Worm (Caenorhabditis elegans) whole organism, L3 larva: Measurements from ENCODE around the gene F53H4.4.

Source experiments
- R02D3.7 ChIP-seq: fragments of 150-350 bp; optimal IDR thresholded peaks from 2 replicates; lab custom pipeline; 2014; ENCODE audit warnings: missing biosample characterization, missing genetic modification characterization
- ZK546.5 ChIP-seq: sonication (generic microtip); optimal IDR thresholded peaks from 2 replicates; lab custom pipeline; 2017; ENCODE audit warnings: missing biosample characterization, missing genetic modification characterization
- aly-2 ChIP-seq: fragments of 150-350 bp; optimal IDR thresholded peaks from 2 replicates; lab custom pipeline; 2014; ENCODE audit warnings: missing biosample characterization, missing genetic modification characterization
- ama-1 ChIP-seq: fragments of 150-350 bp; optimal IDR thresholded peaks from 2 replicates; lab custom pipeline; 2018
- ceh-16 ChIP-seq: sonication (generic microtip); optimal IDR thresholded peaks from 2 replicates; lab custom pipeline; 2017; ENCODE audit warnings: missing biosample characterization, missing genetic modification characterization
- ceh-28 ChIP-seq: fragments of 150-350 bp; optimal IDR thresholded peaks from 2 replicates; lab custom pipeline; 2014; ENCODE audit warnings: missing biosample characterization, missing genetic modification reagents, missing genetic modification characterization
- ceh-82 ChIP-seq: fragments of 150-350 bp; optimal IDR thresholded peaks from 2 replicates; lab custom pipeline; 2014; ENCODE audit warnings: missing biosample characterization, missing genetic modification characterization
- ceh-9 ChIP-seq: sonication (generic microtip); optimal IDR thresholded peaks from 2 replicates; lab custom pipeline; 2018; ENCODE audit warnings: missing biosample characterization, missing genetic modification characterization
- daf-12 ChIP-seq: fragments of 150-350 bp; optimal IDR thresholded peaks from 2 replicates; lab custom pipeline; 2014; ENCODE audit warnings: missing biosample characterization, missing genetic modification reagents, missing genetic modification characterization
- egl-27 ChIP-seq: sonication (generic microtip); optimal IDR thresholded peaks from 4 replicates; lab custom pipeline; 2017; ENCODE audit warnings: missing biosample characterization, missing genetic modification reagents, missing genetic modification characterization
- egl-5 ChIP-seq: fragments of 150-350 bp; optimal IDR thresholded peaks from 2 replicates; lab custom pipeline; 2017; ENCODE audit warnings: missing biosample characterization, missing genetic modification reagents, missing genetic modification characterization, inconsistent platforms
- elt-1 ChIP-seq: fragments of 150-350 bp; optimal IDR thresholded peaks from 2 replicates; lab custom pipeline; 2014; ENCODE audit warnings: missing biosample characterization, missing genetic modification characterization
- elt-2 ChIP-seq: sonication (generic microtip); optimal IDR thresholded peaks from 2 replicates; lab custom pipeline; 2016; ENCODE audit warnings: missing genetic modification reagents, mild to moderate bottlenecking, missing genetic modification characterization, missing compliant biosample characterization
- elt-3 ChIP-seq, 3 experiments: fragments of 150-350 bp in 1 of 3; sonication (generic microtip) in 2 of 3; optimal IDR thresholded peaks; 2 replicates in 2 of 3; 4 replicates in 1 of 3; lab custom pipeline; 2014 to 2017; ENCODE audit warnings: missing biosample characterization in 3 of 3, missing genetic modification characterization in 3 of 3
- eor-1 ChIP-seq, 2 experiments: fragments of 150-350 bp; optimal IDR thresholded peaks; 2 replicates each; lab custom pipeline; 2014 to 2018; ENCODE audit warnings: missing biosample characterization in 2 of 2, missing genetic modification characterization in 2 of 2
- fkh-10 ChIP-seq: sonication (generic microtip); optimal IDR thresholded peaks from 2 replicates; lab custom pipeline; 2017; ENCODE audit warnings: missing biosample characterization, missing genetic modification reagents, missing genetic modification characterization
- fkh-2 ChIP-seq: fragments of 150-350 bp; optimal IDR thresholded peaks from 2 replicates; lab custom pipeline; 2014; ENCODE audit warnings: missing biosample characterization, missing genetic modification reagents, missing genetic modification characterization
- fos-1 ChIP-seq: fragments of 150-350 bp; optimal IDR thresholded peaks from 2 replicates; lab custom pipeline; 2014; ENCODE audit warnings: missing biosample characterization, missing genetic modification characterization
- hmg-11 ChIP-seq: sonication (generic microtip); optimal IDR thresholded peaks from 2 replicates; lab custom pipeline; 2016; ENCODE audit warnings: missing genetic modification characterization, missing compliant biosample characterization
- jun-1 ChIP-seq: fragments of 150-350 bp; optimal IDR thresholded peaks from 2 replicates; lab custom pipeline; 2014; ENCODE audit warnings: missing biosample characterization, missing genetic modification reagents, missing genetic modification characterization
- lin-15B ChIP-seq: fragments of 150-350 bp; optimal IDR thresholded peaks from 2 replicates; lab custom pipeline; 2014; ENCODE audit warnings: missing biosample characterization, missing genetic modification characterization
- lin-39 ChIP-seq: fragments of 150-350 bp; optimal IDR thresholded peaks from 2 replicates; lab custom pipeline; 2018; ENCODE audit warnings: missing biosample characterization, missing genetic modification reagents, missing genetic modification characterization
- lsy-12 ChIP-seq: sonication (generic microtip); optimal IDR thresholded peaks from 2 replicates; lab custom pipeline; 2016; ENCODE audit warnings: mild to moderate bottlenecking, missing genetic modification characterization, missing compliant biosample characterization
- mdl-1 ChIP-seq: fragments of 150-350 bp; optimal IDR thresholded peaks from 2 replicates; lab custom pipeline; 2014; ENCODE audit warnings: missing biosample characterization, missing genetic modification characterization
- mml-1 ChIP-seq: fragments of 150-350 bp; sonication (generic microtip); optimal IDR thresholded peaks from 3 replicates; lab custom pipeline; 2014; ENCODE audit warnings: missing biosample characterization, missing genetic modification characterization
- nfya-1 ChIP-seq: sonication (generic microtip); optimal IDR thresholded peaks from 2 replicates; lab custom pipeline; 2017; ENCODE audit warnings: missing genetic modification characterization, mild to moderate bottlenecking, missing compliant biosample characterization, antibody characterized with exemption, moderate library complexity; ENCODE audit not compliant: insufficient read depth
- nhr-11 ChIP-seq: fragments of 150-350 bp; optimal IDR thresholded peaks from 2 replicates; lab custom pipeline; 2014; ENCODE audit warnings: missing biosample characterization, missing genetic modification characterization
- nhr-12 ChIP-seq: fragments of 150-350 bp; optimal IDR thresholded peaks from 2 replicates; lab custom pipeline; 2014; ENCODE audit warnings: missing biosample characterization, missing genetic modification characterization
- nhr-23 ChIP-seq: fragments of 150-350 bp; optimal IDR thresholded peaks from 2 replicates; lab custom pipeline; 2014; ENCODE audit warnings: missing biosample characterization, missing genetic modification reagents, missing genetic modification characterization
- nhr-237 ChIP-seq: fragments of 150-350 bp; optimal IDR thresholded peaks from 2 replicates; lab custom pipeline; 2014; ENCODE audit warnings: missing biosample characterization, missing genetic modification characterization
- nhr-25 ChIP-seq: sonication (generic microtip); optimal IDR thresholded peaks from 2 replicates; lab custom pipeline; 2017; ENCODE audit warnings: missing biosample characterization, missing genetic modification characterization
- nhr-28 ChIP-seq: fragments of 150-350 bp; optimal IDR thresholded peaks from 2 replicates; lab custom pipeline; 2014; ENCODE audit warnings: missing biosample characterization, missing genetic modification characterization
- nhr-43 ChIP-seq: sonication (generic microtip); optimal IDR thresholded peaks from 2 replicates; lab custom pipeline; 2016; ENCODE audit warnings: mild to moderate bottlenecking, missing genetic modification characterization, missing compliant biosample characterization; ENCODE audit not compliant: poor library complexity, severe bottlenecking
- nhr-67 ChIP-seq: fragments of 150-350 bp; optimal IDR thresholded peaks from 2 replicates; lab custom pipeline; 2014; ENCODE audit warnings: missing biosample characterization, missing genetic modification characterization
- nhr-76 ChIP-seq: fragments of 150-350 bp; sonication (generic microtip); optimal IDR thresholded peaks from 5 replicates; lab custom pipeline; 2014; ENCODE audit warnings: missing biosample characterization, missing genetic modification characterization
- nhr-77 ChIP-seq: fragments of 150-350 bp; optimal IDR thresholded peaks from 2 replicates; lab custom pipeline; 2014; ENCODE audit warnings: missing biosample characterization, missing genetic modification characterization
- pha-4 ChIP-seq: fragments of 150-350 bp; optimal IDR thresholded peaks from 2 replicates; lab custom pipeline; 2014; ENCODE audit warnings: missing biosample characterization, missing genetic modification reagents, missing genetic modification characterization
- pqm-1 ChIP-seq: fragments of 150-350 bp; optimal IDR thresholded peaks from 2 replicates; lab custom pipeline; 2017; ENCODE audit warnings: missing biosample characterization, missing genetic modification characterization, inconsistent platforms
- sea-2 ChIP-seq: fragments of 150-350 bp; sonication (generic microtip); optimal IDR thresholded peaks from 4 replicates; lab custom pipeline; 2014; ENCODE audit warnings: missing biosample characterization, missing genetic modification reagents, missing genetic modification characterization
- skn-1 ChIP-seq: fragments of 150-350 bp; optimal IDR thresholded peaks from 2 replicates; lab custom pipeline; 2014; ENCODE audit warnings: missing biosample characterization, missing genetic modification characterization
- snpc-4 ChIP-seq: fragments of 150-350 bp; optimal IDR thresholded peaks from 2 replicates; lab custom pipeline; 2014; ENCODE audit warnings: missing biosample characterization, missing genetic modification characterization
- tbx-2 ChIP-seq: sonication (generic microtip); optimal IDR thresholded peaks from 2 replicates; lab custom pipeline; 2016; ENCODE audit warnings: mild to moderate bottlenecking, missing genetic modification characterization, missing compliant biosample characterization
- unc-39 ChIP-seq: sonication (generic microtip); optimal IDR thresholded peaks from 4 replicates; lab custom pipeline; 2017; ENCODE audit warnings: missing biosample characterization, missing genetic modification characterization
- unc-62 ChIP-seq: fragments of 150-350 bp; sonication (generic microtip); optimal IDR thresholded peaks from 4 replicates; lab custom pipeline; 2014; ENCODE audit warnings: missing biosample characterization, missing genetic modification reagents, missing genetic modification characterization
- zag-1 ChIP-seq: fragments of 150-350 bp; optimal IDR thresholded peaks from 2 replicates; lab custom pipeline; 2014; ENCODE audit warnings: missing biosample characterization, missing genetic modification characterization
- ztf-11 ChIP-seq: fragments of 150-350 bp; optimal IDR thresholded peaks from 2 replicates; lab custom pipeline; 2014; ENCODE audit warnings: missing biosample characterization, missing genetic modification characterization
- ztf-4 ChIP-seq: fragments of 150-350 bp; optimal IDR thresholded peaks from 2 replicates; lab custom pipeline; 2014; ENCODE audit warnings: missing biosample characterization, missing genetic modification characterization

F53H4.4 gene

ce11 chrX:15841086-15841622 lies 25.0 kb upstream of the F53H4.4 start, which contains the start of gene serp-1.1:
Gene serp-1.1, plus strand, starts transcription at chrX:15841572.
- TF ChIP-seq nhr-77 (tag; lab: Kevin White, UChicago) (peak; percentile 87), elt-2 (tag; lab: Kevin White, UChicago) (peak; percentile 98), nhr-76 (tag; lab: Kevin White, UChicago) (peak; percentile 78), nhr-237 (no peak), hmg-11 (peak; percentile 99), ama-1 (lab: Kevin White, UChicago) (peak; percentile 77), unc-62 (GFP tag; lab: Kevin White, UChicago) (peak; percentile 98), ceh-16 (tag; lab: Kevin White, UChicago) (peak; percentile 11), R02D3.7 (tag; lab: Kevin White, UChicago) (peak; percentile 91), sea-2 (GFP tag; lab: Kevin White, UChicago) (peak; percentile 75), nhr-67 (tag; lab: Kevin White, UChicago) (no peak), zag-1 (tag; lab: Kevin White, UChicago) (peak; percentile 79), fkh-10 (GFP tag; lab: Kevin White, UChicago) (peak; percentile 94), unc-39 (tag; lab: Kevin White, UChicago) (no peak), egl-27 (tag; lab: Kevin White, UChicago) (peak; percentile 94), snpc-4 (peak; percentile 94), nfya-1 (tag; lab: Kevin White, UChicago) (peak; percentile 100), nhr-12 (tag; lab: Kevin White, UChicago) (no peak), egl-5 (tag; lab: Kevin White, UChicago) (no peak), ztf-11 (tag; lab: Kevin White, UChicago) (no peak), skn-1 (tag; lab: Kevin White, UChicago) (peak; percentile 89), elt-1 (peak; percentile 87), nhr-43 (tag; lab: Kevin White, UChicago) (peak; percentile 98), pha-4 (peak; percentile 99), fos-1 (peak; percentile 94), daf-12 (tag; lab: Kevin White, UChicago) (peak; percentile 24), mml-1 (no peak), nhr-25 (tag; lab: Kevin White, UChicago) (peak; percentile 100), aly-2 (tag; lab: Kevin White, UChicago) (no peak), ceh-28 (tag; lab: Kevin White, UChicago) (peak; percentile 96), lin-39 (peak; percentile 100), lsy-12 (tag; lab: Kevin White, UChicago) (peak; percentile 99), jun-1 (tag; lab: Kevin White, UChicago) (peak; percentile 98), elt-3 (tag; optimal IDR thresholded peaks at IDR 0.05; lab: Kevin White, UChicago) (peak; percentile 77 to 95 (median 87)), nhr-23 (tag; lab: Kevin White, UChicago) (peak; percentile 100), fkh-2 (tag; lab: Kevin White, UChicago) (peak; percentile 78), ztf-4 (peak; percentile 91), ZK546.5 (tag; lab: Kevin White, UChicago) (peak; percentile 24), nhr-11 (peak; percentile 86), ceh-9 (no peak), nhr-28 (peak; percentile 36), tbx-2 (tag; lab: Kevin White, UChicago) (peak; percentile 96), eor-1 (tag; optimal IDR thresholded peaks at IDR 0.05; lab: Kevin White, UChicago) (no peak), ceh-82 (tag; lab: Kevin White, UChicago) (peak; percentile 94), lin-15B (peak; percentile 96), mdl-1 (peak; percentile 95), pqm-1 (tag; lab: Kevin White, UChicago) (peak; percentile 88)
